Worm (Caenorhabditis elegans) whole organism, mixed stage, embryonic: ENCODE data around the gene F16G10.11.

Experiments
- ceh-83 ChIP-seq: fragments of 200-800 bp; sonication (Bioruptor generic); optimal IDR thresholded peaks from 2 replicates; lab custom pipeline; 2018; ENCODE audit warnings: mild to moderate bottlenecking, missing genetic modification characterization, missing compliant biosample characterization
- ces-1 ChIP-seq: fragments of 150-350 bp; optimal IDR thresholded peaks from 2 replicates; lab custom pipeline; 2014; ENCODE audit warnings: missing biosample characterization, missing genetic modification reagents, missing genetic modification characterization
- ham-2 ChIP-seq: fragments of 200-800 bp; sonication (Bioruptor generic); optimal IDR thresholded peaks from 2 replicates; lab custom pipeline; 2018; ENCODE audit warnings: mild to moderate bottlenecking, missing genetic modification characterization, missing compliant biosample characterization
- lin-13 ChIP-seq: fragments of 150-350 bp; optimal IDR thresholded peaks from 2 replicates; lab custom pipeline; 2014; ENCODE audit warnings: missing biosample characterization, missing genetic modification characterization
- lin-32 ChIP-seq: fragments of 200-800 bp; sonication (Bioruptor generic); optimal IDR thresholded peaks from 2 replicates; lab custom pipeline; 2018; ENCODE audit warnings: mild to moderate bottlenecking, missing genetic modification characterization, missing compliant biosample characterization
- lsy-2 ChIP-seq: fragments of 150-350 bp; optimal IDR thresholded peaks from 2 replicates; lab custom pipeline; 2014; ENCODE audit warnings: missing biosample characterization, missing genetic modification characterization
- nhr-237 ChIP-seq: fragments of 150-350 bp; optimal IDR thresholded peaks from 2 replicates; lab custom pipeline; 2014; ENCODE audit warnings: missing biosample characterization, missing genetic modification characterization
- nhr-28 ChIP-seq: fragments of 150-350 bp; optimal IDR thresholded peaks from 2 replicates; lab custom pipeline; 2014; ENCODE audit warnings: missing biosample characterization, missing genetic modification characterization
- nhr-76 ChIP-seq: sonication (generic microtip); optimal IDR thresholded peaks from 2 replicates; lab custom pipeline; 2017; ENCODE audit warnings: missing biosample characterization, missing genetic modification characterization
- pha-4 ChIP-seq: fragments of 150-350 bp; optimal IDR thresholded peaks from 2 replicates; lab custom pipeline; 2018; ENCODE audit warnings: missing biosample characterization, missing genetic modification reagents, missing genetic modification characterization
- sptf-1 ChIP-seq: sonication (generic microtip); optimal IDR thresholded peaks from 2 replicates; lab custom pipeline; 2017; ENCODE audit warnings: mild to moderate bottlenecking, missing genetic modification characterization, moderate library complexity, missing compliant biosample characterization
- unc-39 ChIP-seq: fragments of 150-350 bp; optimal IDR thresholded peaks from 2 replicates; lab custom pipeline; 2014; ENCODE audit warnings: missing biosample characterization, missing genetic modification characterization
- ztf-11 ChIP-seq: fragments of 150-350 bp; optimal IDR thresholded peaks from 2 replicates; lab custom pipeline; 2014; ENCODE audit warnings: missing biosample characterization, missing genetic modification characterization

DNA sequence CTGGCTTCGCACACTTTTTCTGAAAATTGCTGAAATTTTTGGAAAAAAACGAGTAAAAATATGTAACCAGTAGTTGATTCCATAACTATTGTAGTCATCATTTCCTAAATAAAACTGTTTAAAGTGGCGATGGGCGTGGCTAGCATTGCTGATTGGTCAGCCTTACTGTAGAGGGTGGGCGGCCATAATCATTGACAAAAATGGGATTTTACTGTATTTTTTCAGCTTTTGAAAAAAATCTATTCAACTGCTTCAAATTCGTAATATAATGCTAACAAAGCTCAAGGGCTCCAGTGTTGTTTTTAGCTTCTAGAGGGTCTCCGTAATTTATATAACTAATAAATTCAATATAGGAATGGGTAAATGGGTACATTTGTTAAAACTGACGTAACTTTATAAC is 13.5 kb downstream of the F16G10.11 start, which contains the start of gene F16G10.7:
- TF ChIP-seq ztf-11 (tag; lab: Kevin White, UChicago) (no peak), ces-1 (GFP tag; lab: Kevin White, UChicago) (no peak), ham-2 (GFP tag; lab: Kevin White, UChicago) (no peak), lin-13 (no peak), nhr-76 (tag; lab: Kevin White, UChicago) (no peak), nhr-28 (tag; lab: Kevin White, UChicago) (no peak), lin-32 (no peak), sptf-1 (tag; lab: Kevin White, UChicago) (no peak), lsy-2 (peak; percentile 29), unc-39 (tag; lab: Kevin White, UChicago) (no peak), pha-4 (tag; lab: Kevin White, UChicago) (no peak), ceh-83 (GFP tag; lab: Kevin White, UChicago) (no peak), nhr-237 (tag; lab: Kevin White, UChicago) (no peak)
